Fruit fly (Drosophila melanogaster): Measurements from ENCODE around the gene CtsK1.

The CtsK1 gene

DNA sequence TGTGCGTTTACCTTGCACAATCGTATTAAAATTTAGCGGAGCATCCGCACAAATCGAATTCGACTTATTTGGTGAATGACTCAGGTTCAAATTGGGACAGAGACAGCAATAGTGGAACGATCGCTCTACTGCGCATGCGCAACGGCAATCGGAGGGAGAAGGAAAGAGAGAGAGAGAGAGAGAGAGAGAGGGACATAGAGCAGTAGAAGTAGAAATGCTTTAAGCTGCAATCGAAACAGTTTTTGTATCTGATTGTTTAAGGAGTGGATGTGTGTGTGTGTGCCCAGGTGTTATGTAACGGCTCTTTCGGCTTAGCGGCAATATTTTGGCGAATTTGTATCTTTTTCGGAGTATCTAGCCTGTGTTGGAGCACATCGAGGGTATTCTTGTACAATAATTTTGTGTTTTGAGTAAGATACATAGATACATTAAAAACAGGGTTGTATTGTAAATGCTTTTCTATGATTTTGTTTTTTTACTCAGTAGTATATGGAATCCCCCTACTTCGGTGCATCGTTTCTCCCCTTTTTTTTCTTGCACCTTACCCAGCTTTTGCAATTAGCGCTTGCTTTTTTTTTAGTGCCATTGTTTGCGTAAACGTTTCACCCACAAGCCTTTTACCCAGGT is 44.5 kb upstream of the CtsK1 start (continued):
- TF ChIP-seq Awh (GFP tag; IDR thresholded peaks at IDR 0.05) (no peak), nmo (GFP tag; optimal IDR thresholded peaks at IDR 0.05) (no peak), dan (GFP tag; IDR thresholded peaks at IDR 0.05) (no peak), chm (GFP tag; IDR thresholded peaks at IDR 0.05) (no peak; the same call in 1 of the 2 replicates), HmgZ (tag; optimal IDR thresholded peaks at IDR 0.05) (no peak), Xrp1 (GFP tag; IDR thresholded peaks at IDR 0.05) (no peak), pzg (GFP tag; optimal IDR thresholded peaks at IDR 0.05) (no peak), sug (tag; optimal IDR thresholded peaks at IDR 0.05) (no peak), cas (GFP tag; IDR thresholded peaks at IDR 0.05) (no peak), HLHmδ (GFP tag; optimal IDR thresholded peaks at IDR 0.05) (no peak), ash1 (GFP tag; optimal IDR thresholded peaks at IDR 0.05) (no peak), CG11398 (GFP tag; optimal IDR thresholded peaks at IDR 0.05) (no peak), Mes4 (GFP tag; optimal IDR thresholded peaks at IDR 0.05) (peak; percentile 4), lola (GFP tag; optimal IDR thresholded peaks at IDR 0.05) (no peak), CG34422 (GFP tag; IDR thresholded peaks at IDR 0.05) (0 out of 3 replicates have a peak, but pooled peaks have one; percentile 33), sr (GFP tag; IDR thresholded peaks at IDR 0.05) (no peak), ranshi (GFP tag; IDR thresholded peaks at IDR 0.05) (peak; percentile 35; the same call in 1 of the 2 replicates), bsh (GFP tag; optimal IDR thresholded peaks at IDR 0.05) (no peak), CG4730 (GFP tag; IDR thresholded peaks at IDR 0.05) (0 out of 2 replicates have a peak, but pooled peaks have one; percentile 26), TFAM (GFP tag; optimal IDR thresholded peaks at IDR 0.05) (no peak), CG1792 (GFP tag; optimal IDR thresholded peaks at IDR 0.05) (no peak), bab2 (GFP tag; optimal IDR thresholded peaks at IDR 0.05) (no peak), kni (GFP tag; optimal IDR thresholded peaks at IDR 0.05) (no peak), sima (GFP tag; optimal IDR thresholded peaks at IDR 0.05) (no peak), CG17802 (tag; optimal IDR thresholded peaks at IDR 0.05) (no peak), CG11456 (GFP tag; IDR thresholded peaks at IDR 0.05) (no peak), CG9609 (GFP tag; optimal IDR thresholded peaks at IDR 0.05) (no peak), CG30403 (GFP tag; optimal IDR thresholded peaks at IDR 0.05) (no peak), grau (tag; optimal IDR thresholded peaks at IDR 0.05) (no peak), CG13296 (GFP tag; optimal IDR thresholded peaks at IDR 0.05) (no peak), ac (GFP tag; optimal IDR thresholded peaks at IDR 0.05) (no peak), CG4617 (GFP tag; optimal IDR thresholded peaks at IDR 0.05; ENCODE audit: borderline replicate concordance) (no peak), CG1024 (GFP tag; IDR thresholded peaks at IDR 0.05) (no peak), wek (GFP tag; optimal IDR thresholded peaks at IDR 0.05) (peak; percentile 57), gcm2 (GFP tag; optimal IDR thresholded peaks at IDR 0.05) (no peak), CG30431 (GFP tag; optimal IDR thresholded peaks at IDR 0.05) (no peak), Oli (tag; optimal IDR thresholded peaks at IDR 0.05) (no peak), CG9817 (tag; optimal IDR thresholded peaks at IDR 0.05) (no peak), CG3407 (GFP tag; optimal IDR thresholded peaks at IDR 0.05) (no peak), tio (GFP tag; optimal IDR thresholded peaks at IDR 0.05) (peak; percentile 23), crol (GFP tag; IDR thresholded peaks at IDR 0.05) (no peak), chif (GFP tag; optimal IDR thresholded peaks at IDR 0.05) (no peak), wdn (GFP tag; IDR thresholded peaks at IDR 0.05) (no peak), Dll (GFP tag; IDR thresholded peaks at IDR 0.05; ENCODE audit: partially characterized antibody) (no peak), CG8089 (GFP tag; optimal IDR thresholded peaks at IDR 0.05) (no peak), CG9727 (GFP tag; optimal IDR thresholded peaks at IDR 0.05) (peak; percentile 31), CG7963 (GFP tag; IDR thresholded peaks at IDR 0.05; ENCODE audit: partially characterized antibody) (no peak), CG10267 (tag; optimal IDR thresholded peaks at IDR 0.05) (no peak), Rx (GFP tag; IDR thresholded peaks at IDR 0.05) (no peak), CG10543 (GFP tag; optimal IDR thresholded peaks at IDR 0.05) (no peak)

Measured in whole organism, embryonic.